Fruit fly (Drosophila melanogaster): ENCODE measurements around the gene CG33170.

The CG33170 gene

dm6 chr3L:22878723-22879343 lies 14.4 kb downstream of the CG33170 start, which contains the start of the genes Chro and Ssl1 (continued):
- TF ChIP-seq pita (GFP tag; optimal IDR thresholded peaks at IDR 0.05) = no peak
- peak; percentile 100 for TF ChIP-seq Sox102F (GFP tag; optimal IDR thresholded peaks at IDR 0.05)
- TF ChIP-seq CG31224 (GFP tag; IDR thresholded peaks at IDR 0.05) = peak; percentile 99
- TF ChIP-seq CG4404 (GFP tag; IDR thresholded peaks at IDR 0.05) = peak; percentile 100
- peak; percentile 100 for TF ChIP-seq CG12769 (tag; optimal IDR thresholded peaks at IDR 0.05)
- peak; percentile 97 for TF ChIP-seq CG7745 (tag; optimal IDR thresholded peaks at IDR 0.05)
- peak; percentile 100 for TF ChIP-seq sob (GFP tag; IDR thresholded peaks at IDR 0.05)
- peak; percentile 100 for TF ChIP-seq CG8089 (GFP tag; optimal IDR thresholded peaks at IDR 0.05)
- TF ChIP-seq Lim3 (GFP tag; IDR thresholded peaks at IDR 0.05) = peak; percentile 100
- TF ChIP-seq CG15696 (tag; optimal IDR thresholded peaks at IDR 0.05) = peak; percentile 100
- TF ChIP-seq CG13775 (GFP tag; optimal IDR thresholded peaks at IDR 0.05) = peak; percentile 100
- peak; percentile 99 for TF ChIP-seq CG3407 (GFP tag; optimal IDR thresholded peaks at IDR 0.05)
- peak; percentile 100 for TF ChIP-seq gsb-n (tag; optimal IDR thresholded peaks at IDR 0.05)
- TF ChIP-seq Hr3 (GFP tag; optimal IDR thresholded peaks at IDR 0.05) = peak; percentile 100
- TF ChIP-seq CG11085 (GFP tag; IDR thresholded peaks at IDR 0.05) = peak; percentile 99
- TF ChIP-seq trem (tag; optimal IDR thresholded peaks at IDR 0.05) = peak; percentile 98
- peak; percentile 100 for TF ChIP-seq row (GFP tag; IDR thresholded peaks at IDR 0.05)
- TF ChIP-seq CG10959 (GFP tag; IDR thresholded peaks at IDR 0.05) = peak; percentile 100
- TF ChIP-seq gsb (GFP tag; IDR thresholded peaks at IDR 0.05) = peak; percentile 99
- TF ChIP-seq CG11695 (GFP tag; IDR thresholded peaks at IDR 0.05) = peak; percentile 100
- TF ChIP-seq fu2 (GFP tag; optimal IDR thresholded peaks at IDR 0.05) = peak; percentile 100
- peak; percentile 99 for TF ChIP-seq CG12299 (tag; optimal IDR thresholded peaks at IDR 0.05)
- peak; percentile 99 for TF ChIP-seq Elba2 (GFP tag; optimal IDR thresholded peaks at IDR 0.05)
- peak; percentile 100 for TF ChIP-seq CG10565 (GFP tag; optimal IDR thresholded peaks at IDR 0.05)
- TF ChIP-seq pnt (GFP tag; optimal IDR thresholded peaks at IDR 0.05) = peak; percentile 100
- peak; percentile 100 for TF ChIP-seq CG1233 (GFP tag; optimal IDR thresholded peaks at IDR 0.05)
- TF ChIP-seq CG43689 (GFP tag; IDR thresholded peaks at IDR 0.05) = peak; percentile 99
- TF ChIP-seq CG17802 (tag; optimal IDR thresholded peaks at IDR 0.05) = peak; percentile 96
- TF ChIP-seq TFAM (GFP tag; optimal IDR thresholded peaks at IDR 0.05) = peak; percentile 97
- TF ChIP-seq dm (GFP tag; optimal IDR thresholded peaks at IDR 0.05) = peak; percentile 100
- peak; percentile 98 for TF ChIP-seq aop (GFP tag; IDR thresholded peaks at IDR 0.05)
- TF ChIP-seq HHEX (GFP tag; optimal IDR thresholded peaks at IDR 0.05) = peak; percentile 100
- peak; percentile 100 for TF ChIP-seq H2.0 (GFP tag; IDR thresholded peaks at IDR 0.05)
- peak; percentile 99 for TF ChIP-seq bowl (GFP tag; IDR thresholded peaks at IDR 0.05)
- peak; percentile 99 for TF ChIP-seq Poxn (GFP tag; IDR thresholded peaks at IDR 0.05)
- peak; percentile 100 for TF ChIP-seq pum (GFP tag; optimal IDR thresholded peaks at IDR 0.05)
- TF ChIP-seq cg (GFP tag; optimal IDR thresholded peaks at IDR 0.05) = peak; percentile 18
- peak; percentile 99 for TF ChIP-seq mirr (GFP tag; optimal IDR thresholded peaks at IDR 0.05)
- peak; percentile 98 for TF ChIP-seq Ets97D (GFP tag; optimal IDR thresholded peaks at IDR 0.05)
- peak; percentile 100 for TF ChIP-seq NC2α (GFP tag; optimal IDR thresholded peaks at IDR 0.05)
- peak; percentile 89 for TF ChIP-seq Sry-δ (GFP tag; optimal IDR thresholded peaks at IDR 0.05)
- TF ChIP-seq Dref (GFP tag; IDR thresholded peaks at IDR 0.05) = peak; percentile 55
- TF ChIP-seq CG3065 (GFP tag; optimal IDR thresholded peaks at IDR 0.05) = peak; percentile 100
- peak; percentile 98 for TF ChIP-seq CG6254 (GFP tag; optimal IDR thresholded peaks at IDR 0.05)
- TF ChIP-seq Hr39 (optimal IDR thresholded peaks at IDR 0.05) = no peak
- TF ChIP-seq Hey (tag; optimal IDR thresholded peaks at IDR 0.05) = peak; percentile 98
- peak; percentile 100 for TF ChIP-seq otp (GFP tag; IDR thresholded peaks at IDR 0.05)
- peak; percentile 100 for TF ChIP-seq CG2202 (tag; optimal IDR thresholded peaks at IDR 0.05)
- TF ChIP-seq CG17568 (GFP tag; optimal IDR thresholded peaks at IDR 0.05) = peak; percentile 99
- TF ChIP-seq exex (tag; optimal IDR thresholded peaks at IDR 0.05) = peak; percentile 96
- peak; percentile 100 for TF ChIP-seq gt (GFP tag; IDR thresholded peaks at IDR 0.05)

Data from whole organism, embryonic.